Fruit fly (Drosophila melanogaster): ENCODE measurements around the gene CG14882.

The CG14882 gene

DNA sequence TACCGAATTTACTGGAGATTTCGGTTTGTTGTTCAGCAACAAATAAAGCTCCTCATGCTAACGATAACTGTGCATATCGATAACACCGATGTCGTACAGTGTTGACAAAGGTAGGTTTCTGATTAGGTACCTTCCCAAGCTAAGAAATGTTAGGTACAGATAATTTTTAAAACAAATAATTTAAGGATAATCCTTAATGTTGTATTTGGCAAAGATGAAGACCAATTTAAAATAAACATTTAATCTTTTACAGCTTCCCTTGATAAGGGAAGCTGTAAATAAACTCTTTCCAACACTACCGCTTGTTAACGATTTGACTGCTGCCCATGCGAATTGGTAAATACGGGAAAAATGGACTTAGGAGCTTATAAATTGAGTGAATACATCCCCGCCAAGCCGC lies at the start of gene CG14882, which contains the start of gene Ttc1 (continued):
- TF ChIP-seq CG15336 (GFP tag; IDR thresholded peaks at IDR 0.05), result peak; percentile 94
- TF ChIP-seq vri (GFP tag; optimal IDR thresholded peaks at IDR 0.05), result peak; percentile 89
- TF ChIP-seq Ets96B (tag; optimal IDR thresholded peaks at IDR 0.05), result peak; percentile 81
- TF ChIP-seq Sox102F (GFP tag; optimal IDR thresholded peaks at IDR 0.05), result no peak
- no peak for TF ChIP-seq CG10631 (GFP tag; optimal IDR thresholded peaks at IDR 0.05)
- TF ChIP-seq CG6792 (GFP tag; optimal IDR thresholded peaks at IDR 0.05), result peak; percentile 86
- peak; percentile 92 for TF ChIP-seq esn (GFP tag; optimal IDR thresholded peaks at IDR 0.05)

DNA sequence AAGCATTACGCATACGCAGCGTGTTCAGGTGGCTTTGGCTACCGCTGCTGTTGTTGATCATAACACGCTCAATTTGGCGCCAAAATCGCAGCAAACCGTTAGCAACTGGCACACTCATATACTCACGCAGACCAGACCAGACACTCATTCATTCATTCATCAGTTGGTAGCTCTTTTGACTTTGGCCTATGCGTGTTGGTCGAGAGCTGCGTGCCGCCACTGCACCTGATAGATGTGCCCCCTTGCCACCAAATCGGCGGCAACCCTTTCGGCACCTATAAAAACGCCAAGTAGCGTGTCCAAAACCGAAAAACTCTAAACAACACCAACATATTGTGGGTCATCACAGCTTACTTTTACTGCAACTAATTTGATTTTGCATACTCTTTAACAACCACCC lies 48.5 kb upstream of the CG14882 start:
- no peak for TF ChIP-seq pdm3 (GFP tag; optimal IDR thresholded peaks at IDR 0.05)
- TF ChIP-seq ss (GFP tag; optimal IDR thresholded peaks at IDR 0.05), result peak; percentile 44 to 97

DNA sequence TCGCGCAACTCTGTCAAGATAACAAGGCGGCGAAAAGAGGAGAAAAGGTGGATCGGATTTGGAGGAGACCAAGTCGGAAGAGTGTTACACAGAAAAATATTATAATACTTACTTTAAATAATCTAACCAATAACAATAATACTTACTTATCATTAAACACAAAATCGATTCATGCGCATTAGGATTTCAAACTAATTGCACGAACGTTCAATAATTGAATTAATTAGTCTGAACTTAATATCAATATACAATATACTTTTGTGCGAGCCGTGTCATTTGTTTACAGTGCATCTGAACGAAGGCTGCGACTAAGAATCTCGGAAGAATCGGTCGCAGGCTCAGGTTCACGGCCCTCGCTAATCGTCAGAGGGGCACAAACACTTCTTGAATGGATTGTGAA lies 47.6 kb upstream of the CG14882 start:
- no peak for TF ChIP-seq Sox14 (GFP tag; optimal IDR thresholded peaks at IDR 0.05)
- TF ChIP-seq Met (GFP tag; optimal IDR thresholded peaks at IDR 0.05), result peak; percentile 41
- TF ChIP-seq CG7368 (GFP tag; optimal IDR thresholded peaks at IDR 0.05), result no peak
- TF ChIP-seq Ets21C (GFP tag; optimal IDR thresholded peaks at IDR 0.05), result no peak
- TF ChIP-seq Eip78C (GFP tag), result no peak
- TF ChIP-seq vri (GFP tag; optimal IDR thresholded peaks at IDR 0.05), result peak; percentile 35
- TF ChIP-seq Smox (GFP tag; optimal IDR thresholded peaks at IDR 0.05), result peak; percentile 34
- TF ChIP-seq svp (GFP tag), result peak; percentile 61
- TF ChIP-seq pdm3 (GFP tag; optimal IDR thresholded peaks at IDR 0.05), result no peak
- TF ChIP-seq cyc (GFP tag; optimal IDR thresholded peaks at IDR 0.05), result no peak
- peak; percentile 4 for TF ChIP-seq lz (GFP tag; optimal IDR thresholded peaks at IDR 0.05)
- no peak for TF ChIP-seq dac (GFP tag; optimal IDR thresholded peaks at IDR 0.05)
- no peak for TF ChIP-seq CG10669 (GFP tag; optimal IDR thresholded peaks at IDR 0.05)
- TF ChIP-seq CG3032 (tag; optimal IDR thresholded peaks at IDR 0.05), result no peak

- TF ChIP-seq CG11762 (GFP tag; optimal IDR thresholded peaks at IDR 0.05; ENCODE audit: insufficient read depth) (no peak), svp (GFP tag) (peak; percentile 32)
Measured at dm6 chr3R:16396565-16396964, 46.4 kb upstream of the CG14882 start.

DNA sequence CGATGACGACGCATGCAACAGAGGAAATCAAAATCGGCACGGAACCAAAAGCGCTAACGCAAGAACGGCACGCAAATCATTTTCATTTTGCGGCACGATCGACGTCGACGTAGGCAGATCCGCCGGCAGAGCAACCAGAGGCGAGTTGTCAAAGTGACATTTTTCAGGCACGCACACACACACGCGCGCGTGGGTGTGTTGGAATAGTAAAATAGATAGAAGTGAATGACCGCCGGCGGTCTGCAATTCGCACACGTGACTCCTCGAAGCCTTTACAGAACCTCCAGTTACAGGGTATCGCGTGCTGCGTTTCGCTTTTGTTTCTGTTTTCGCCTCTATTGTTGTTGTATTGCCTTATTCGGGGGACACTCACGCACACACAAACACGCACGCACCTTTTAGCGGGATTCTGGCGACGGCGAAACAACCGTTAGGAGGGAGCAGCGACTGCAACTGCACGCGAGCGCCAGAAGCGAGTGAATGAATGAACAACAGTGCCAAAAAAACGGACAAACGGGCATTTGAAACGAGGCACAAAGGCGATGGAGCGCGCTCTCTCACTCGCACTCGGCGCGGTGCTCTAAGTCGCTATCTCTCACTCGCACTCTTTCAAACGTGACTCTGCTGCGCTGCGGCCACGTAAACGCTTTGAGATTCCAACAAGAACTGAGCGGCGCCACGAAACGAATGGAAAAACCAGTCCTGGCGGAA lies 39.8 kb upstream of the CG14882 start, which contains the start of gene ss:
TSS of gene ss (minus strand) at position 668 of the 711 bp plus-strand sequence.
- no peak for TF ChIP-seq dsx (GFP tag; optimal IDR thresholded peaks at IDR 0.05; ENCODE audit: poor library complexity, severe bottlenecking)
- TF ChIP-seq ss (GFP tag; optimal IDR thresholded peaks at IDR 0.05), result peak; percentile 26 to 83
- TF ChIP-seq CG11902 (GFP tag; optimal IDR thresholded peaks at IDR 0.05), result no peak

- TF ChIP-seq OdsH (GFP tag; optimal IDR thresholded peaks at IDR 0.05) (no peak), topi (GFP tag; optimal IDR thresholded peaks at IDR 0.05) (no peak), Sox14 (GFP tag; optimal IDR thresholded peaks at IDR 0.05) (no peak), Hr4 (GFP tag; optimal IDR thresholded peaks at IDR 0.05) (no peak), CG3919 (GFP tag; optimal IDR thresholded peaks at IDR 0.05) (no peak), CG8119 (GFP tag; IDR thresholded peaks at IDR 0.05) (no peak), CG6792 (GFP tag; optimal IDR thresholded peaks at IDR 0.05) (no peak), CG11294 (GFP tag; IDR thresholded peaks at IDR 0.05) (no peak)
Measured at dm6 chr3R:16403734-16404057, 39.3 kb upstream of the CG14882 start.

DNA sequence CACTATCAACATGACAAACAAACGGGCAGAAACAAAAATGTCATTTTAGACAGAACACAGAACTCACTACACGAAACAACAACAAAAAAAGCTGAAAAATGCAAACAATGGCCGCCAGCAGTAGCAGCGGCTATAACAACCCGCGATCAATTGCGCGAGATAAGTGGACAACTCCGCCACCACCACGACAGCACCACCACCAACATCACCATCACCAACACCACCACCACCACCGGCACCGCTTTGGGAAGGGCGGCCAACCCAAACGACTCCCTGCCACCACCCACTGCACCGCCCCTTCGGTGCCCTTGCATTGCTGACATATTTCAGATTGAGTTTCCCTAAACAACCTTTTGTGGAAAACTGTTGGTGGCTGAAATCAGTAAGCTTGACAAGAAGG lies 36.4 kb upstream of the CG14882 start:
- no peak for TF ChIP-seq pdm3 (GFP tag; optimal IDR thresholded peaks at IDR 0.05)
- TF ChIP-seq CG11294 (GFP tag; IDR thresholded peaks at IDR 0.05), result no peak
- TF ChIP-seq CG6276 (GFP tag; optimal IDR thresholded peaks at IDR 0.05), result no peak
- TF ChIP-seq Sox14 (GFP tag; optimal IDR thresholded peaks at IDR 0.05), result no peak
- TF ChIP-seq CG4318 (GFP tag; optimal IDR thresholded peaks at IDR 0.05), result no peak
- TF ChIP-seq eg (GFP tag; IDR thresholded peaks at IDR 0.05), result no peak
- no peak for TF ChIP-seq Blimp-1 (GFP tag; optimal IDR thresholded peaks at IDR 0.05)
- TF ChIP-seq CG16779 (tag; optimal IDR thresholded peaks at IDR 0.05), result no peak
- TF ChIP-seq svp (GFP tag), result no peak
- TF ChIP-seq CG11902 (GFP tag; optimal IDR thresholded peaks at IDR 0.05), result no peak
- no peak for TF ChIP-seq Ets21C (GFP tag; optimal IDR thresholded peaks at IDR 0.05)
- TF ChIP-seq fd85E (GFP tag; optimal IDR thresholded peaks at IDR 0.05), result no peak
- no peak for TF ChIP-seq lz (GFP tag; optimal IDR thresholded peaks at IDR 0.05)
- no peak for TF ChIP-seq salr (GFP tag; optimal IDR thresholded peaks at IDR 0.05)
- no peak for TF ChIP-seq Ets96B (tag; optimal IDR thresholded peaks at IDR 0.05)

Measured in whole organism, prepupa.